Worm (Caenorhabditis elegans): ENCODE results near the gene vdac-1.

- TF ChIP-seq ceh-83 (GFP tag; optimal IDR thresholded peaks at IDR 0.05) (no peak), elt-1 (tag; optimal IDR thresholded peaks at IDR 0.05; ENCODE audit: borderline replicate concordance, insufficient read depth) (no peak), ztf-11 (tag; optimal IDR thresholded peaks at IDR 0.05) (no peak), unc-62 (GFP tag; optimal IDR thresholded peaks at IDR 0.05) (no peak)
Observed at ce11 chrIV:7497205-7497604, 10.5 kb downstream of the vdac-1 start.

All from whole organism, mixed stage, embryonic.